Fruit fly (Drosophila melanogaster): ENCODE results near the gene Dad.

Gene Dad

DNA sequence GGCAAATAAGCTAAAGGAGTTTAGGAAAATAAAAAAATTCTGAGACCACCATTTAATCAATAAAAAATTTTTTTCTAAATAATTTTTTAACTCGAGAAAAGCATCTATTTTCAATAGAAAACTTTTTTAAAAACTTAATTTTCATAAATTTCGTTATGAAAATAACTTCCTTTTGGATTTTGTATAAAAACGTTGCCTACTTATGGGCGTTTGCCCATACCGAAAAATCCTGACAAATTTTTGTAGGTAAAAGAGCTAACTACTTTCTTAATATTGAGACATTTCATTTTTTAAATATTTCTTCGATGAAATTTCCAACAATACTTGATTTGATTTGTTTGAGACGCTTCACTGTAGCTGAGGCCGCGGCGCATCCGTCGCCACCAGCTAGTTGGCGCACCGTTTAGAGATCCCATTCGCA, 6.4 kb downstream of the Dad start (continued):
- peak; percentile 57 for TF ChIP-seq Meics (GFP tag; optimal IDR thresholded peaks at IDR 0.05)
- no peak for TF ChIP-seq Tbp (GFP tag; optimal IDR thresholded peaks at IDR 0.05)
- TF ChIP-seq NK7.1 (GFP tag; optimal IDR thresholded peaks at IDR 0.05): no peak
- peak; percentile 27 for TF ChIP-seq Bteb2 (GFP tag; optimal IDR thresholded peaks at IDR 0.05)
- TF ChIP-seq Pdp1 (GFP tag; optimal IDR thresholded peaks at IDR 0.05): peak; percentile 7 to 9
- TF ChIP-seq CG1792 (GFP tag; optimal IDR thresholded peaks at IDR 0.05): no peak
- TF ChIP-seq ems (GFP tag; optimal IDR thresholded peaks at IDR 0.05): peak; percentile 16
- TF ChIP-seq ro (GFP tag; IDR thresholded peaks at IDR 0.05): no peak
- TF ChIP-seq YL-1 (GFP tag; optimal IDR thresholded peaks at IDR 0.05): no peak
- no peak for TF ChIP-seq crc (GFP tag; optimal IDR thresholded peaks at IDR 0.05)
- TF ChIP-seq Doc2 (GFP tag; IDR thresholded peaks at IDR 0.05): no peak
- peak; percentile 43 for TF ChIP-seq CG9609 (GFP tag; optimal IDR thresholded peaks at IDR 0.05)
- TF ChIP-seq CG10654 (GFP tag; optimal IDR thresholded peaks at IDR 0.05): peak; percentile 46
- no peak for TF ChIP-seq fu2 (GFP tag; optimal IDR thresholded peaks at IDR 0.05)
- no peak for TF ChIP-seq kni (GFP tag; optimal IDR thresholded peaks at IDR 0.05)
- peak; percentile 35 for TF ChIP-seq lab (GFP tag; optimal IDR thresholded peaks at IDR 0.05)
- peak; percentile 69 for TF ChIP-seq tio (GFP tag; optimal IDR thresholded peaks at IDR 0.05)
- TF ChIP-seq esg (GFP tag; conservative IDR thresholded peaks at IDR 0.05): 0 out of 2 replicates have a peak, but pooled peaks have one; percentile 23
- TF ChIP-seq grau (tag; optimal IDR thresholded peaks at IDR 0.05): peak; percentile 91
- no peak for TF ChIP-seq CG6813 (GFP tag; optimal IDR thresholded peaks at IDR 0.05)
- TF ChIP-seq vnd (GFP tag; IDR thresholded peaks at IDR 0.05; ENCODE audit: partially characterized antibody): no peak
- no peak for TF ChIP-seq CG17802 (tag; optimal IDR thresholded peaks at IDR 0.05)
- TF ChIP-seq CG30431 (GFP tag; optimal IDR thresholded peaks at IDR 0.05): no peak
- TF ChIP-seq C15 (GFP tag; IDR thresholded peaks at IDR 0.05): no peak
- TF ChIP-seq dimm (GFP tag; IDR thresholded peaks at IDR 0.05): 0 out of 2 replicates have a peak, but pooled peaks have one; percentile 20
- TF ChIP-seq HmgZ (tag; optimal IDR thresholded peaks at IDR 0.05): no peak
- TF ChIP-seq CG4707 (GFP tag; optimal IDR thresholded peaks at IDR 0.05): no peak
- TF ChIP-seq CG16863 (GFP tag; optimal IDR thresholded peaks at IDR 0.05): peak; percentile 44

DNA sequence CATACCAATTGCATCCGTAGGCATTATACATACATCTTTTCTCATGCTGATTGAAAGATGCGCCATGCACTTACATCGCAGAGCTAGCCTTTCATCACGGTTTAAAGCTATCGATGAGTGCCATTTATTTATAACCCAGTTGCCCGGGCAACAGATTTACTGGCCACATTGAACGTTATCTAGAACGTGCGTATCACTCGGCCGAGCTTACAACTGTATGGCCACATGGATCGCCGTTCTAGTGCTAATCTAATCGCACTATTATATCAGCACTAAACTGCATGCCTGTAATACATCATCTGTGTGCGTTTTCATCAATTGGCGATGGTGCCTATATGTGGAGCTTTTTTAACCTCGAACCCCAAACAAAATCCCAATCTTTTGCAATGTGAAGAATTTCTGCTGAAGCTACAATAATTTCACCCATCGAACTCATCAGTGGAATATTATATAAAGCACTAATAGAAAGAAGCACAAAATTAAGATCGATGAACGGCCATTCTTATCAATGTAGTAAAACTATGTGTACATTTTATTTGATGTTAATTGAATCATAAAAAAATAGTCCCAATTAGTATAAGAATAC, 7.1 kb downstream of the Dad start:
- TF ChIP-seq GATAe (GFP tag; conservative IDR thresholded peaks at IDR 0.05): peak; percentile 71
- no peak for TF ChIP-seq unpg (GFP tag; optimal IDR thresholded peaks at IDR 0.05)
- TF ChIP-seq mirr (GFP tag; optimal IDR thresholded peaks at IDR 0.05): peak; percentile 31
- no peak for TF ChIP-seq CG2199 (GFP tag; IDR thresholded peaks at IDR 0.05)
- peak; percentile 49 for TF ChIP-seq exex (tag; optimal IDR thresholded peaks at IDR 0.05)
- TF ChIP-seq knrl (GFP tag; IDR thresholded peaks at IDR 0.05; ENCODE audit: partially characterized antibody): no peak
- TF ChIP-seq sug (tag; optimal IDR thresholded peaks at IDR 0.05): peak; percentile 65
- no peak for TF ChIP-seq ftz-f1 (GFP tag; optimal IDR thresholded peaks at IDR 0.05)
- no peak for TF ChIP-seq CG17912 (GFP tag; optimal IDR thresholded peaks at IDR 0.05)
- no peak for TF ChIP-seq Ada2b (GFP tag; IDR thresholded peaks at IDR 0.05)
- no peak for TF ChIP-seq CG6254 (GFP tag; optimal IDR thresholded peaks at IDR 0.05)
- TF ChIP-seq grn (GFP tag; optimal IDR thresholded peaks at IDR 0.05): peak; percentile 15
- peak in 1 of 2 experiments; percentile 58 for TF ChIP-seq Pdp1 (GFP tag; optimal IDR thresholded peaks at IDR 0.05)
- TF ChIP-seq NFAT (GFP tag; IDR thresholded peaks at IDR 0.05): no peak
- 0 out of 4 replicates have a peak, but pooled peaks have one; percentile 13 for TF ChIP-seq chinmo (GFP tag; IDR thresholded peaks at IDR 0.05; ENCODE audit: partially characterized antibody)
- TF ChIP-seq Med (GFP tag): peak; percentile 36
- TF ChIP-seq cwo (GFP tag; optimal IDR thresholded peaks at IDR 0.05): peak; percentile 45
- TF ChIP-seq Dp (GFP tag; optimal IDR thresholded peaks at IDR 0.05): no peak

All from whole organism, embryonic.